Worm (Caenorhabditis elegans) whole organism, L1 larva: ENCODE data around the gene ugt-56.

ENCODE experiments used
- fkh-10 ChIP-seq: sonication (generic microtip); optimal IDR thresholded peaks from 2 replicates; lab custom pipeline; 2017; ENCODE audit warnings: missing biosample characterization, missing genetic modification reagents, missing genetic modification characterization
- fos-1 ChIP-seq: fragments of 150-350 bp; optimal IDR thresholded peaks from 2 replicates; lab custom pipeline; 2014; ENCODE audit warnings: missing biosample characterization, missing genetic modification characterization
- nhr-28 ChIP-seq: fragments of 150-350 bp; optimal IDR thresholded peaks from 2 replicates; lab custom pipeline; 2014; ENCODE audit warnings: missing biosample characterization, missing genetic modification characterization

DNA sequence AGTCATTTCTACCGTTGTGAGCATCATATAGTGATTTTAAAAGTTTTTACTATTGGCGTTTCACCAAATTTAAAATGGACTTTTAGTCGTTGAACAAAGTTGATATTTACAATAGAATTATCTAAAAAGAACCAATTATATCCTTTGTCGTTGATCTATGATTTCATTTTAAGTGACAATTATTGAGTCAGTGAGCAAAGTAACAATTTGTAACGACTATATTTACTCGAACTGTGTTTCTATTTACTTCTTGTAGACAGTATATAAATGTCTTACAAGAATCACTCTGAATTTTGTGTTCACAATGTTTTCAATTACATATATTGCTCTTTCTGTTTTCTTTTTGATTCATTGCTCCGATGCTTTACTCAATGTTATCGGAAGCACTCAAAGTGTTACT is 17.7 kb upstream of the ugt-56 start, which contains the start of gene ttr-22:
- TF ChIP-seq nhr-28: no peak
- TF ChIP-seq fkh-10 (GFP tag; lab: Kevin White, UChicago): no peak
- TF ChIP-seq fos-1: no peak
